Worm (Caenorhabditis elegans): ENCODE results near the gene pigb-1.
A peak's percentile ranks its signal among the peaks of the same experiment; 100 is the strongest.

The pigb-1 gene

ce11 chrII:4955353-4955752 lies 37.5 kb downstream of the pigb-1 start, which contains the start of gene pbs-3 (continued):
- TF ChIP-seq sma-9 (GFP tag; optimal IDR thresholded peaks at IDR 0.05), result peak; percentile 33
- no peak for TF ChIP-seq sma-9 (tag; optimal IDR thresholded peaks at IDR 0.05)
- TF ChIP-seq nhr-11 (tag; optimal IDR thresholded peaks at IDR 0.05), result no peak

ce11 chrII:4954099-4954959 lies 38.5 kb downstream of the pigb-1 start:
- TF ChIP-seq F13H6.1 (tag; optimal IDR thresholded peaks at IDR 0.05) (no peak), ama-1 (optimal IDR thresholded peaks at IDR 0.05) (no peak), nhr-6 (tag; optimal IDR thresholded peaks at IDR 0.05) (no peak), blmp-1 (tag; optimal IDR thresholded peaks at IDR 0.05; ENCODE audit: insufficient read depth) (no peak), ztf-4 (tag; optimal IDR thresholded peaks at IDR 0.05) (no peak), mbf-1 (tag; optimal IDR thresholded peaks at IDR 0.05) (no peak)

ce11 chrII:4953289-4953688 lies 39.6 kb downstream of the pigb-1 start, which contains the start of gene ndx-3:
TSS of gene ndx-3 (plus strand) at chrII:4953589.
- TF ChIP-seq zag-1 (tag; optimal IDR thresholded peaks at IDR 0.05) (no peak), blmp-1 (tag; optimal IDR thresholded peaks at IDR 0.05; ENCODE audit: insufficient read depth) (no peak), ztf-4 (tag; optimal IDR thresholded peaks at IDR 0.05) (no peak), nhr-25 (tag; optimal IDR thresholded peaks at IDR 0.05) (no peak), nhr-23 (tag; optimal IDR thresholded peaks at IDR 0.05) (no peak), ama-1 (optimal IDR thresholded peaks at IDR 0.05) (no peak), unc-55 (GFP tag; optimal IDR thresholded peaks at IDR 0.05) (no peak), F13H6.1 (tag; optimal IDR thresholded peaks at IDR 0.05) (no peak), ztf-1 (GFP tag; conservative IDR thresholded peaks at IDR 0.05) (no peak), aly-2 (tag; optimal IDR thresholded peaks at IDR 0.05) (no peak), gmeb-1 (tag; optimal IDR thresholded peaks at IDR 0.05) (no peak), nhr-12 (tag; optimal IDR thresholded peaks at IDR 0.05) (no peak), mab-5 (tag; optimal IDR thresholded peaks at IDR 0.05) (no peak), crh-2 (tag; optimal IDR thresholded peaks at IDR 0.05) (no peak), unc-39 (tag; optimal IDR thresholded peaks at IDR 0.05) (no peak), fos-1 (tag; optimal IDR thresholded peaks at IDR 0.05) (no peak), nhr-237 (tag; optimal IDR thresholded peaks at IDR 0.05) (no peak), lin-11 (tag; optimal IDR thresholded peaks at IDR 0.05) (no peak)

ce11 chrII:4949380-4949950 lies 43.4 kb downstream of the pigb-1 start, which contains the start of the genes try-1 and zyg-12:
TSS of gene try-1 (minus strand) at chrII:4949527.
TSS of gene zyg-12 (plus strand) at chrII:4949900.
- TF ChIP-seq ztf-4 (tag; optimal IDR thresholded peaks at IDR 0.05), result no peak
- no peak for TF ChIP-seq sma-9 (GFP tag; optimal IDR thresholded peaks at IDR 0.05)
- no peak for TF ChIP-seq sma-9 (tag; optimal IDR thresholded peaks at IDR 0.05)
- no peak for TF ChIP-seq ZK546.5 (tag; optimal IDR thresholded peaks at IDR 0.05)
- no peak for TF ChIP-seq zag-1 (tag; optimal IDR thresholded peaks at IDR 0.05)
- no peak for TF ChIP-seq nhr-23 (tag; optimal IDR thresholded peaks at IDR 0.05)
- no peak for TF ChIP-seq nhr-25 (tag; optimal IDR thresholded peaks at IDR 0.05)
- no peak for TF ChIP-seq lin-13 (GFP tag; optimal IDR thresholded peaks at IDR 0.05)
- no peak for TF ChIP-seq fos-1 (tag; optimal IDR thresholded peaks at IDR 0.05)
- TF ChIP-seq aly-2 (tag; optimal IDR thresholded peaks at IDR 0.05), result no peak
- no peak for TF ChIP-seq ama-1 (optimal IDR thresholded peaks at IDR 0.05)
- no peak for TF ChIP-seq R02D3.7 (tag; optimal IDR thresholded peaks at IDR 0.05)
- no peak for TF ChIP-seq sem-4 (tag; optimal IDR thresholded peaks at IDR 0.05)
- no peak for TF ChIP-seq lin-39 (tag; optimal IDR thresholded peaks at IDR 0.05)
- TF ChIP-seq nhr-237 (tag; optimal IDR thresholded peaks at IDR 0.05), result no peak
- no peak for TF ChIP-seq lsy-2 (tag; optimal IDR thresholded peaks at IDR 0.05)
- TF ChIP-seq alr-1 (tag; optimal IDR thresholded peaks at IDR 0.05), result no peak
- TF ChIP-seq nhr-21 (tag; optimal IDR thresholded peaks at IDR 0.05), result no peak
- TF ChIP-seq nhr-10 (tag; optimal IDR thresholded peaks at IDR 0.05), result no peak

- no peak for TF ChIP-seq nhr-11 (tag; optimal IDR thresholded peaks at IDR 0.05)
- no peak for TF ChIP-seq alr-1 (tag; optimal IDR thresholded peaks at IDR 0.05)
- no peak for TF ChIP-seq nhr-10 (tag; optimal IDR thresholded peaks at IDR 0.05)
- TF ChIP-seq egl-27 (tag; optimal IDR thresholded peaks at IDR 0.05), result no peak
- TF ChIP-seq R02D3.7 (tag; optimal IDR thresholded peaks at IDR 0.05), result no peak
- TF ChIP-seq blmp-1 (tag; optimal IDR thresholded peaks at IDR 0.05; ENCODE audit: insufficient read depth), result no peak
- no peak for TF ChIP-seq nhr-77 (tag; optimal IDR thresholded peaks at IDR 0.05)
- TF ChIP-seq F13H6.1 (tag; optimal IDR thresholded peaks at IDR 0.05), result no peak
- no peak for TF ChIP-seq unc-62 (GFP tag; optimal IDR thresholded peaks at IDR 0.05)
- no peak for TF ChIP-seq crh-2 (tag; optimal IDR thresholded peaks at IDR 0.05)
- TF ChIP-seq ceh-82 (tag; optimal IDR thresholded peaks at IDR 0.05), result no peak
- no peak for TF ChIP-seq nhr-25 (tag; optimal IDR thresholded peaks at IDR 0.05)
- no peak for TF ChIP-seq C34F6.9 (tag; optimal IDR thresholded peaks at IDR 0.05)
- no peak for TF ChIP-seq elt-1 (tag; optimal IDR thresholded peaks at IDR 0.05)
- no peak for TF ChIP-seq unc-39 (tag; optimal IDR thresholded peaks at IDR 0.05)
- no peak for TF ChIP-seq elt-3 (tag; optimal IDR thresholded peaks at IDR 0.05)
- TF ChIP-seq lin-13 (GFP tag; optimal IDR thresholded peaks at IDR 0.05), result no peak
- TF ChIP-seq zag-1 (tag; optimal IDR thresholded peaks at IDR 0.05), result no peak
Observed at ce11 chrII:4948118-4948517, 44.8 kb downstream of the pigb-1 start.

All from whole organism, L2 larva.